Fruit fly (Drosophila melanogaster): Measurements from ENCODE around the gene mus304.

Gene mus304

DNA sequence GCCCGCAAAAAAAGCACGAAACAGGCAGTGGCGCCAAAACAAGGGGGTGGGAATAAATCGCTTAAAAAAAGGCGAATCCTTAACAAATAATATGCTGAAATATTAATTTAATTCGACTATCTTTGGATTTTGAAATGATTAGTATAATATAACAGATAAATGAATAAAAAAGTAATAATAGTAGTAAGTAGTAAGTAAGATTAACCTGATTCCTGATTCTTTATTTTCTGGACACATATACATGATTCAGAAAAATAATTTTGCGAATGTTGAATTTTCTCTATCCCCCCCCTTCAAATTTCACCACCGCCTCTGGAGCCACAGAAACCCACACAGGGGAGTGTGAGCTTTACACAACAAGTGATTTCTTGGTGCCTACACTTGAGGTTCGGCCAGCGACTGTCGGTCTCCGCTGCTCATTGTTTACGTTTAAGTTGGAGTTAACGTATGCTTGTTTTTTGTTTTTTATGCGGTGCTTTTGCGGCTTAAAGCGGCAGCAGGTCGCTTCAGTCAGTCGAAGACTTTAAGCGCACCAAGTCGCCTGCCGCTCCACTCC lies 38.9 kb downstream of the mus304 start, which contains the start of gene CG7330:
TSS of gene CG7330 (plus strand) at position 506 of the 556 bp plus-strand sequence.
- TF ChIP-seq CG7045 (GFP tag; optimal IDR thresholded peaks at IDR 0.05): no peak
- TF ChIP-seq CG5204 (GFP tag; optimal IDR thresholded peaks at IDR 0.05): no peak
- peak; percentile 72 for TF ChIP-seq pad (GFP tag; optimal IDR thresholded peaks at IDR 0.05)
- no peak for TF ChIP-seq ovo (GFP tag; optimal IDR thresholded peaks at IDR 0.05)
- TF ChIP-seq CG14711 (tag; optimal IDR thresholded peaks at IDR 0.05): peak; percentile 56
- TF ChIP-seq tj (GFP tag; optimal IDR thresholded peaks at IDR 0.05): peak; percentile 56
- no peak for TF ChIP-seq cic (GFP tag; optimal IDR thresholded peaks at IDR 0.05)
- TF ChIP-seq CG33017 (tag; optimal IDR thresholded peaks at IDR 0.05): no peak
- TF ChIP-seq Crg-1 (GFP tag; optimal IDR thresholded peaks at IDR 0.05): peak; percentile 49
- peak; percentile 7 for TF ChIP-seq toe (GFP tag; optimal IDR thresholded peaks at IDR 0.05)
- TF ChIP-seq Hr96 (GFP tag; optimal IDR thresholded peaks at IDR 0.05): no peak
- TF ChIP-seq Mnt (GFP tag; optimal IDR thresholded peaks at IDR 0.05): no peak
- no peak for TF ChIP-seq cnc (optimal IDR thresholded peaks at IDR 0.05)
- TF ChIP-seq kay (GFP tag; ENCODE audit: borderline replicate concordance): no peak
- peak; percentile 30 for TF ChIP-seq CG1620 (GFP tag; optimal IDR thresholded peaks at IDR 0.05)
- TF ChIP-seq CG12768 (GFP tag; optimal IDR thresholded peaks at IDR 0.05): no peak
- peak; percentile 35 for TF ChIP-seq CG7101 (tag; optimal IDR thresholded peaks at IDR 0.05)
- peak; percentile 53 for TF ChIP-seq CG11617 (GFP tag; optimal IDR thresholded peaks at IDR 0.05)
- TF ChIP-seq Clk (GFP tag; optimal IDR thresholded peaks at IDR 0.05): no peak
- peak; percentile 94 for TF ChIP-seq bab1 (GFP tag; optimal IDR thresholded peaks at IDR 0.05)

DNA sequence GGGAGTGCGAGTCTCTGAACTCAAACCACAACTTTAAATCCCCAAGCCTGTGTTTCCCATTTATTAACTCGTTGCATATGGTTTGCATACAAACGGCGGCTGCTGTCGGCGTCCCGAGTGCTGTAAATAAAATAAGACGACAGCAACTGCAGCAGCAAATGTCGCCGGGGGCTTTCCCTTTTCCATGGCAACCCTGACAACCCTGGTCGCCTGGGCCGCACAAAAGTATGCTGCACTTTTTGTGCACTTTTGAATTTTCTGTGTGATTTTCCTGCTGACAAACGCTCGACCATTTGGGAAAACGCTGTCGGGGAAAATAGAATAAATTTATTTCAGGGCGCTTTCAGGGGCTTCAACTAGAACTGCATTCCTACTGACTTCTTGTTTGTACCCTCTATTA lies 44.5 kb downstream of the mus304 start:
- TF ChIP-seq Crg-1 (GFP tag; optimal IDR thresholded peaks at IDR 0.05) (no peak), CG14711 (tag; optimal IDR thresholded peaks at IDR 0.05) (peak; percentile 32)

DNA sequence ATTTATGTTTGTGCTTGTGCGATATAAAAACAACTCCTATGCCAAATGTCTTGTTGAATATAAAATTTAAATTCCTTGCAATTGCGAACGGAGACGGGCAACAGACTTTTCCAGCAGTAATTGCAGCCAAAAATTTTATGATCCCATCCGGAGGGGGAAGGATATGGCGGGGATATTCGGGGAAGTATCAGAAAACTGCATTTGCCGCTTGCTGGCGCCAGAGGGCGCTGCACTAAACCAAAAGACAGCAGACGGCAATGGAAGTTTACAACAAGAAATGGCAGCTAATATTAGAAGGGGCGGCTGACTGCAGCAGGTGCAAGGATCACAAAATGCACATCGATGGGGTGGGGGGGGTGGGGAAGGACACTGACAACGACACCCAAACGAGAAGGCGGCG lies 51.6 kb downstream of the mus304 start:
- no peak for TF ChIP-seq toe (GFP tag; optimal IDR thresholded peaks at IDR 0.05)
- no peak for TF ChIP-seq CG11617 (GFP tag; optimal IDR thresholded peaks at IDR 0.05)
- no peak for TF ChIP-seq kay (GFP tag; ENCODE audit: borderline replicate concordance)
- TF ChIP-seq CG7045 (GFP tag; optimal IDR thresholded peaks at IDR 0.05): no peak
- TF ChIP-seq ovo (GFP tag; optimal IDR thresholded peaks at IDR 0.05): no peak
- TF ChIP-seq CG12768 (GFP tag; optimal IDR thresholded peaks at IDR 0.05): no peak
- TF ChIP-seq CG5204 (GFP tag; optimal IDR thresholded peaks at IDR 0.05): no peak
- TF ChIP-seq tj (GFP tag; optimal IDR thresholded peaks at IDR 0.05): no peak
- no peak for TF ChIP-seq cic (GFP tag; optimal IDR thresholded peaks at IDR 0.05)
- no peak for TF ChIP-seq Crg-1 (GFP tag; optimal IDR thresholded peaks at IDR 0.05)

DNA sequence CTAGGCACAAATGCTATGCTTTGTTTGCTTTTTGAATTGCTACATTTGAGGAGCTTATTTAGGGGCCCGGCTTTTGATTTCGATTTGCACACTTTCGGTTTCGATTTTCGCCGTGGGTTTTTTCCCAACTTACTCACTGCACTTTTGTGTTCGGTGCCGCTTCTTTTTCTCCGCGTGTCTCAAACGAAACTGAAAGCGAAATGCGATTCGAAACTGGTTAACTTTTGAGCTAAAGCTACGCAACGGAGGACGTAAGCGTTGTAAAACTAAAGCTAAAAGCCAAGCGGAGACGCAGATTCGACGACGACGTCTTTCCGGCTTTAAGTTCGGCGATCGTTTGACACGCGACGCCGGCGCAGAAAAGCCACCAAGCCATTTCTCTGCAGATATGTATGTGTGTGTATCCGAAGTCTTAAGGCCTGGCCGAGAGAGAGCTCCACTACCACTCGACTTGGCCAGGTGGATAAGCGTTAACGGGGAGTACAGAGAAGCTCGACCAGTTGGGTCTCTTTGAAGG lies 52.6 kb downstream of the mus304 start, which contains the start of gene CG13699:
TSS of gene CG13699 (minus strand) at position 349 of the 517 bp plus-strand sequence.
- TF ChIP-seq CG7045 (GFP tag; optimal IDR thresholded peaks at IDR 0.05): no peak
- TF ChIP-seq Hr96 (GFP tag; optimal IDR thresholded peaks at IDR 0.05): no peak
- TF ChIP-seq Mnt (GFP tag; optimal IDR thresholded peaks at IDR 0.05): no peak
- no peak for TF ChIP-seq ovo (GFP tag; optimal IDR thresholded peaks at IDR 0.05)
- TF ChIP-seq toe (GFP tag; optimal IDR thresholded peaks at IDR 0.05): no peak
- TF ChIP-seq bab1 (GFP tag; optimal IDR thresholded peaks at IDR 0.05): no peak
- TF ChIP-seq CG7101 (tag; optimal IDR thresholded peaks at IDR 0.05): no peak
- TF ChIP-seq CG11617 (GFP tag; optimal IDR thresholded peaks at IDR 0.05): no peak
- no peak for TF ChIP-seq CG33017 (tag; optimal IDR thresholded peaks at IDR 0.05)
- TF ChIP-seq kay (GFP tag; ENCODE audit: borderline replicate concordance): no peak
- TF ChIP-seq CG5204 (GFP tag; optimal IDR thresholded peaks at IDR 0.05): no peak
- no peak for TF ChIP-seq pad (GFP tag; optimal IDR thresholded peaks at IDR 0.05)
- no peak for TF ChIP-seq tj (GFP tag; optimal IDR thresholded peaks at IDR 0.05)
- TF ChIP-seq CG14711 (tag; optimal IDR thresholded peaks at IDR 0.05): no peak
- no peak for TF ChIP-seq cic (GFP tag; optimal IDR thresholded peaks at IDR 0.05)
- no peak for TF ChIP-seq CG1620 (GFP tag; optimal IDR thresholded peaks at IDR 0.05)
- TF ChIP-seq Clk (GFP tag; optimal IDR thresholded peaks at IDR 0.05): no peak
